Fruit fly (Drosophila melanogaster): Measurements from ENCODE around the gene CG34398.

The CG34398 gene

DNA sequence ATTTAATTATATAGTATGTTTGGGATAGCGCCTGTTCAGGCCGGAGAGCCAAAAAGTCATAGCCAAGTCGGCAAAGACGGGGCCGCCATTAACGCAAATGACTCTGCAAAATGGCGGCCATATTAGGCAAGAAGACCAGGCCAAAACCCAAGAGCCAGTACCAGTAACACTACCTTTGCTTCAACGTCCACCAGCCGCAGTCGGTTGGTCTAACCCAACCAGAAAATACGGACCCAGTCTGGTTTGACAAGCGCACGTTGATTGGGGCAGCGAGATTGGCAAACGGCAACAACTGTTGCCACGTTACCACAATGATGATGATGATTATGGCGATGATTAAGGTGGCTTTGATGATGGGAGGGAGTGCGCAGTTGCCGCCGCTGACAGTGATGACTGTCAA is 17.5 kb upstream of the CG34398 start:
- no peak for TF ChIP-seq CG17801 (GFP tag; optimal IDR thresholded peaks at IDR 0.05; ENCODE audit: partially characterized antibody)

DNA sequence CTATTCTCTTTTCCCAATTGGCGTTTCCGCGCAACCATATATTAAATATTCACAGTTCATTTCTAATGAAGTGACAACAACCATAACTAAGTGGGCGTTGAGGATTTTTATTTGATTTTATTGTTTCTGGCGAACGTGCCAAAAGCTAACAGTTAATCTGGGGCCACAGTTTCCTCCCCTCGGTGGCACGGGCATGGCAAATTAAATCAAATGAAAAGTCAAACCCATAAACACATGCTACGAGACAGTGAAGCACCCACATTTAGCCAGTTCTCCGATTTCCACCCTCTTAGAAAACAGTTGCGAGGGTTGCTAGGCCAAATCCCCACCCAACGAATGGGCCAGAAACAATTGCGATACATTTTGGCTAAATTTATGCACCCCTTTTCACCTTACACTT is 14.5 kb upstream of the CG34398 start:
- TF ChIP-seq CG17801 (GFP tag; optimal IDR thresholded peaks at IDR 0.05; ENCODE audit: partially characterized antibody): no peak

DNA sequence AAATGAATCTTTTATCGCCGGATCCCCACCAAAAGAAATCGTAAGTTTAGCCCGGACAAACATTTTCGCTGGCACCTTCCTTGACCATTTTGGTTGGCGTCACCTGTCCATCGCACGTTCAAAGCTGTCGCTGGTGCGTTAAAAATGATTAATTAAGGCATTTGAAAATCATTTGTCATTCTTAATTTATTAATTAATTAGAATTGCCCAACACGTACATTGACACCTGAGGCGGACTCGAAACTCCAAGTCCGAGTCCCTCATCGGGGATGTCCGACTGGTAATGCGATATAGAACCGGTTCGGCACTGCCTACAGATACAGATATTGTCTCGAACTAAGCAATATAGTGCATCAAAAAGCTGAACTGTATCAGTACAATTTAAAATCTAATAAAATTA is 10.4 kb upstream of the CG34398 start:
- TF ChIP-seq CG17801 (GFP tag; optimal IDR thresholded peaks at IDR 0.05; ENCODE audit: partially characterized antibody): no peak

DNA sequence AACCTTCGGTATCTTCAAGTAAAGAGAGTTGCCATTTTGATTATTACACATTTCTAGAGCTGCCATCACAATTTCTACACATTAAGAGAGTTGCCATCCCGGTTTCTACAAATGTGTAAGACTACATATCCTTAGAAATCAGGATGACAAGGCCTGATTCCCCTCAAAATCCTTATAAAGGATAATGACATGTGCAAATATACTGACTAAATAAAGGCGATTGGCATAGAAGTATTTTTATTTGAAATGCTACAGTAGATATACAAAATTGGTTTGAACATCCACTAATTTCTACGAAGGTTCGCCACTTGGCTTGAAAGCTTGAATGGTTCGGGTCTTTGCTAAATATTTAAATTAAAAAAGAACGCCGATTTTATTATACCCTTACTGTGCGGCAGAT is 9.9 kb upstream of the CG34398 start:
- no peak for TF ChIP-seq CG17801 (GFP tag; optimal IDR thresholded peaks at IDR 0.05; ENCODE audit: partially characterized antibody)

DNA sequence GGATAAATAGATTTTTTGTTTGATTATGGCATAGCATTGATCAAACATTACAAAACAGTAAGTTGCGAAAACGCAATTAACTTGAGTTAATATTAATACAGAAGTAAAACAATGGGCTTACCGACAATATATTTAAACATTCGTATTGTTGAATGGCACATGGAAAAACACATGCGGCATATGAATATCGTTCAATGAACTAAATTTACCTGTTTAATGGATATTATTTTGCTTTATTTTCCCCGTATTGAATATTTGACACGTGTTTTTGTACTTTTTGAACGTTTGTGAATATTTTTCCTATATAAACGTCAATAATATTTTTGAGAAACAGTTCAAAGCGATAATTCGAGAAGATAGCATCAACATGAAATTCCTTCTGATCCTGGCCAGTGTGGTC is 7.4 kb upstream of the CG34398 start, which contains the start of gene CG42713:
TSS of gene CG42713 (plus strand) at position 301 of the 400 bp plus-strand sequence.
- TF ChIP-seq CG17801 (GFP tag; optimal IDR thresholded peaks at IDR 0.05; ENCODE audit: partially characterized antibody): no peak

DNA sequence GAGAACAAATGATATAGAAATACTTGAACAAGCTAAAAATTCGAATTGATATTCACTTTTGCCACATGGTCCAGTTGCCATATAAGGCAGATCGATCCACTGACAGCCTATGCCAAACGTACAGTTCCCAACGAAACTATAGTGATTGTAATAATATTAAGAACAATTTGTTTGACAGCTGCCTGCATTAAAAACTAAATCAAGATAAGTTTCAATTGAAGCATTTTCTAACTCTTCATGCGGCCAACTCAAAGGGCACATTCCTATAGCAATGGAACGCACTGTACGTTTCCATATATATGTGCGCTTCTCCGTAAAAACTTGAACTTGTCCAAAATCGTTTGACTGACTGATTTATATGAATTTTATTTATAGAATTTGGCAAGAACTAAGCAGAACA is 4.4 kb upstream of the CG34398 start:
- no peak for TF ChIP-seq CG17801 (GFP tag; optimal IDR thresholded peaks at IDR 0.05; ENCODE audit: partially characterized antibody)

DNA sequence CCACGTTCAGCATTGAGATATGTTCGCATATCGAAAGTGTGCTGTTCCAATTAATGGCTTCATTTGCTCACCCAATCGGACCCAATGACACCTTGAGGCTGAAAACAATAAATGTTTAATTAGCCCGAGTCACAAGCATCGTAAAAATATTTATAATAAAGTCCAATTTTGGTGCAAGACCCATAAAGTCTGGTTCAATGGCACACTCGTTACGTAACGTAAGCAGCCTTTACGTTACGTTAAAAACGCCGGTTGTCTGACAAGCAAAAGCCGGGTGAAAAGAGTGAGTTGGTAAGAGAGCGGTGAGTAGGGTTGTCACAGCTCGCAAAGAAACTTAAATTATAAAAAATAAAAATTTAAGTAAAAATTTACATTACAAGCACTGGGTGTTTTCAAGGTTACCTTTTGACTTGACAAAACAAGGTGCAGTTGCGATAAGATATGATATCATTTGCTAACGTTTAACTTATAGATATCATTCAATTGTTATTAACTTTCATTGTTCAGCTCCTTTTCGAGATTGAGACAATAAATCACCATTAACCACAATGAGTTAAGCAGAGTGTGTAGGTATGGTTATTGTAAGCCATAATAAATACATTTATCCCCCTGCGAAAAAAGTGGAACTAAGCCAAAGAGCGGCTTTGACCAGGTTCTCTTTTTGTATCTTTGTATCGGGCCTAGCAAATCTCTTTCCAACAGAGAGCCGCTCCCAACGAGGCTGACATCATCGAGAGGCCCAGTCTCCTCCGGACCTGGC is 452 bp upstream of the CG34398 start:
- no peak for TF ChIP-seq CG17801 (GFP tag; optimal IDR thresholded peaks at IDR 0.05; ENCODE audit: partially characterized antibody)

DNA sequence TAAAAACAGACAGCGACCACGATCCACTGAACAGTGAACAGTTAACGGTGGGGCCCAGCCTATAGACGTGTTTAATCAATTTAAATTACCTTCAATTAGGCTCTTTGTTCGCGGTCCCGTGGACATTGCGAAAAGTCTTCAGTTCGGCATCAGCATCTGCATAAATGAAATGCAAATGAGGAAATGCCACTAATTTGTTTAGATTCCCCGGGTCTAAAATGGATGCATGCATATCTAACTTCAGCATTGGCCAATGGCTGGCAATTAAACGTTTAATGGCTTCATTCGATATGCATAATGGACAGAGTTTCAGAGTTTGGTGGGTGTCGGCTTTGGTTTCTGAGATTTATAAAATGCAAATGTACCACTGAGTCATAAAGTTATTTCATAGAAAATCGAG is 3.3 kb downstream of the CG34398 start:
- no peak for TF ChIP-seq CG17801 (GFP tag; optimal IDR thresholded peaks at IDR 0.05; ENCODE audit: partially characterized antibody)

DNA sequence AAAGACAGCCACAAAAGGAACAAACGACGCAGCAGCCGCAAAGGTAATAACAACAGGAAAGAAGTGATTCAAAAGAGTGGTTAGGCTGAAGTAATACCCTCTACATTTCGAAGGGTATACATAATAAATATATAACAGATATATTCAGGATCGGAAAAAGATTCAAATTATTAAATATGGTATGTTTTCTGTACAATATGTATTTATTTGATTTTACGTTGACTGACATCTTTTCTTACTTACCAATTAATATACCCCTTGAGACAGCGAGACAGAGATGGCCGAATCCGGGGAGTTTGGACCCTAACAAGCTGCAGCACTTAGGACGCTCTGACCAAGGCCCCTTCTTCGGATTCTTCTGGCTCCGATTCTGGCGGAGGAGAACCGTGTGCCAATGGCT is 7.7 kb downstream of the CG34398 start:
- no peak for TF ChIP-seq CG17801 (GFP tag; optimal IDR thresholded peaks at IDR 0.05; ENCODE audit: partially characterized antibody)

DNA sequence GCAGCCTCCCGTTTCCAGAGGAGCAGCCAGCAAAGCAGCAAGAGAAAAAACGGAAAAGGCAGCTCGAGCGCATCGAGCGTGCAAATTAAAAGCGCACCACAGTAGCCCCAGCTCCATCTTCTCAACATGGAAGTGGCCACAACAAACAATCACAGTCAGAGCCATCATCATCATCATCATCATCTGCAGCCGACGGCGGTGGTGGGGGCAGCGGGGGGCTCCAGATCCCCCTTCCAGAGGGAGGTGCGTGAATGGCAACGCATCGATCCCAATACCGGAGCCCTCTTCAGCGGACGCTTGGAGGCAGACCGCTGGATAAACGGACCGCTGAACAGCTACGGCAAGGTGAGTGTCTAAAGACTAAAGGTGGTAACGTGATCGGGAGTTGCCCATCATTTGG is 17.1 kb downstream of the CG34398 start:
- TF ChIP-seq CG17801 (GFP tag; optimal IDR thresholded peaks at IDR 0.05; ENCODE audit: partially characterized antibody): no peak

DNA sequence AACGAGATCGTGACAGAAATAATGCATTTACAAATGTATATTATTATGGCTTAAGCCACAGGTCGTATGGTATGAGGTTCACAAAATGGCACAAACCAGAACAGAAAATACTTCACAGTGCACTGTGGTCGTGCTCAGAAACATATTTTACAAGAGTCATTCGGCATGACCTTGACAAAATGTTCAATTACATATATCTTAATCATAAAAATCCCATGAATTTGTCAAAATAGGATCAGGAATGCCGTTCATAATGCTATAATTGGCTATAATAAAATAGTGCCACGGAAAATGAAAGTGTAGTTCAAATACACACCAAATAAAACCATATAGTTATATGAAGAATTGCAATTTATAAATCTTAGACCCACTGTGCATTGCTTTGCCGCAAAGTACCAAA is 21.1 kb downstream of the CG34398 start:
- TF ChIP-seq CG17801 (GFP tag; optimal IDR thresholded peaks at IDR 0.05; ENCODE audit: partially characterized antibody): no peak

DNA sequence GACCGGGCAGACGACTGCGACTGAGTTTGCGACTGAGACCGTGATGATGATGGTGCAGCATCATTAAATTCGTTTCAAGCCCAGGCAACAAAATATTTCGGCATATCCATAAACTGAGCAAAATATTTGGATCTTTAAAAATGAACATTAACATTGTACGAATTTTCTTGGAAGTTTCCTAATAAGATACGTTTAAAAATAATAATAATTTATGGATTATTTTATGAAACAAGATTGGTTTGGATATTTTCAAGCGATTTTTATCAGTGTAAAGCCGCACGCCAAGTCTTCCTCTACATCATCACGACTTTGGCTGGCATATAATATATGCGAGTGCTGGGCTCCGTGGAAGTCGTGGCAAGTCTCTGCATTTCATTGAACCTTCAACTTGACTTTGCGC is 21.7 kb downstream of the CG34398 start:
- TF ChIP-seq CG17801 (GFP tag; optimal IDR thresholded peaks at IDR 0.05; ENCODE audit: partially characterized antibody): no peak

DNA sequence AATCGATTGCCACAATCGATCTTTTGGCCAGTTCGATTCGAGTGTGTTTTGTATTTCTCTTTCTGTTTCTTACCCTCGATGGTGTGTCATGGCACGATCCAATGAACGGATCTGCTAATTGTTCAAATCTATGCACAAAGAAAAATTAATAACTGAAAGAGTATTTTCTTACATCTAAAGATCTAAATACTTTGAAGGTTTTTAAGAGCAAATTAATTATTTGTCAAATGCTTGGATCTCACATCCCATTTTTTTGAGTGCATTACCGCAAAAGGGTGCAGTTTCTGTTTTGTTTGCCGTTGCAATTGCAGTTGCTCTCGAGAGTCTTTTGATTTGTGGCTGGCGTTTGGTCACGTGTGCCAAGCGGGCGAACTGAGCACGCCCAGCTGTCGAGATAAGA is 23.3 kb downstream of the CG34398 start:
- no peak for TF ChIP-seq CG17801 (GFP tag; optimal IDR thresholded peaks at IDR 0.05; ENCODE audit: partially characterized antibody)

DNA sequence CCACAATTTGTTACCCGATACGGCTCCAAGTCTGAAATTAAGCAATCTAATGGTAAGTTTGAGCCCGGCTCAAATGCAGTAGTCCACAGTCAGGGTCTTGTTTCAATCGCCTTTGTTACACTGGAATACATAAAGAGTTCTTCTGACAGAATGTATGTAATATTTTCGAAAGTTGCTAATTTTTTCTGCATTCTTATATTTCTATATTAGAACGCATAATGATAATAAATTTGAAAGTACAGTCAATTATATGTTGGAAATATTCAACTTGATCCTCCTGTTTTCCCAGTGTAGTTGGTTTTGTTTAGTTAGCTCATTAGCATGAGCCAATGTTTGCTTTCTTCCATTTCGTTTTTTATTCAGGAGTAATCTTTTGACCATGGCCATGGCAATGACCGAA is 24.8 kb downstream of the CG34398 start:
- no peak for TF ChIP-seq CG17801 (GFP tag; optimal IDR thresholded peaks at IDR 0.05; ENCODE audit: partially characterized antibody)

DNA sequence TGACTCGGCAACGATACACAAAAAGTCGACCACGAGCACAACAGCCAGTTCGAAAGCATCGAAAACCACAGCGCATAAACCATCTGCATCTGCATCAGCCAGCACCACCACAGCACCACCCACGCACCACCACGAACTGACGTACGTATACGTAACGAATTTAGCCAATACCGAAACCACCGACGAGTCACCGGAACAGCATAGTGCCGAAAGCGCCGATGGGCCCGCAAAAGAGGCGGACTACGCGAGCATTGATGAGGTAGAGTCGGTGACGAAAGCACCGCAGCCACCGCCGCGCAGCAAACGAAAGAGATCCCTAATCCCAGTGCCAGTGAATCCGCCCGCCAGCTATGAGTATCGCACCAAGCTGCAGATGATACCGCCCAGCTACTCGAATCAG is 32.6 kb downstream of the CG34398 start:
- no peak for TF ChIP-seq CG17801 (GFP tag; optimal IDR thresholded peaks at IDR 0.05; ENCODE audit: partially characterized antibody)

DNA sequence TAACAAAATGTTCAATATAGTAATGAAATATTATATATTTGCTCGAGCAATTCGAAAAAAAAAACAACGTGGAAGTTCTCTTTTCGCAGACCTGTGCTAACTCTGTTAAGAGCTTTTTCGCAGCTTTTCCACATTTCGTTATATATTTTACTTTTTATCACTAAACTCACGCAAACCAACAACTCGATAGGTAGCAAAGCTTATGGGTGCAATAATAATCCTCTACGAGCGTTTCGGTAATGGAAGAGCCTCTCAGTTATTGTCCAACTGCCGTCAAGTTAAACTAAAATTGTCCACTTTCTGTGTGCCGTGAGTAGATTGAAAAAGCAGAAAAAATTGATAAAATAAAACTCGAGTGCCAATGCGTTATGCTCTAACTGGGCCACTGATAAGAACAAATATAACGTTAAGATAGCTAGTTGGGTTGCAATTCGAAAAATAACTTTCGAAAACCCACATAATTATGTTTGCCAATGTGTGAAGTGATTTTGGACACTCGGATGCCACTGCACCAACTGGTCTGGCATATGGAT is 35.2 kb downstream of the CG34398 start, which contains the start of gene Tsp29Fa:
TSS of gene Tsp29Fa (plus strand) at position 253 of the 533 bp plus-strand sequence.
- no peak for TF ChIP-seq CG17801 (GFP tag; optimal IDR thresholded peaks at IDR 0.05; ENCODE audit: partially characterized antibody)

DNA sequence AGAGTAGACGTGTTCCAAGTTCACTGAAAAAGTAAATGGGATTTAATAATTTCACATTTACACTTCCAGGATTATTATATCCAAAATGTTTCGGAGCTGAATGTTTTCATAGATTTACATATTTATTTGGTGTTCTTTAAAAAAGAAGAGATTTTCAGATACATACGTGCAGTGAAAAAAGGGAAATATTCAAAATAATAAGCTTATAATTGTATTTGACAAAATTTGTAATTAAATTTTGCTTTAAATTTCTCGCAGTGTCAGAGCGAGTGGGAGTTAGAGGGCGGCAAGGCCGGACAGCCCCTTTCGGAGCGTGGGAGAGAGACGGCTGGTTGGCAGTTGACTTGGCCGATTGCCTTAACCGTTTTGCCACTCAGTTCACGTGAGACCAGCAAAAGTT is 38.4 kb downstream of the CG34398 start, which contains the start of gene Tsp29Fb:
TSS of gene Tsp29Fb (plus strand) at position 388 of the 400 bp plus-strand sequence.
- TF ChIP-seq CG17801 (GFP tag; optimal IDR thresholded peaks at IDR 0.05; ENCODE audit: partially characterized antibody): no peak

All from ovary, adult (tissue).